Fruit fly (Drosophila melanogaster): ENCODE results near the gene CG32572.

The CG32572 gene

dm6 chrX:16772882-16773827, 52.2 kb downstream of the CG32572 start (continued):
- peak; percentile 9 for TF ChIP-seq btn (GFP tag; optimal IDR thresholded peaks at IDR 0.05)
- TF ChIP-seq CG2120 (GFP tag; optimal IDR thresholded peaks at IDR 0.05), result no peak
- no peak for TF ChIP-seq HLH4C (GFP tag; IDR thresholded peaks at IDR 0.05; ENCODE audit: partially characterized antibody)
- TF ChIP-seq CG6254 (GFP tag; optimal IDR thresholded peaks at IDR 0.05), result peak; percentile 61
- TF ChIP-seq CG10431 (GFP tag; optimal IDR thresholded peaks at IDR 0.05), result no peak
- no peak for TF ChIP-seq inv (GFP tag; IDR thresholded peaks at IDR 0.05; ENCODE audit: partially characterized antibody)
- no peak for TF ChIP-seq slou (GFP tag; optimal IDR thresholded peaks at IDR 0.05)
- no peak for TF ChIP-seq CG3163 (GFP tag; optimal IDR thresholded peaks at IDR 0.05)
- no peak for TF ChIP-seq kah (GFP tag; optimal IDR thresholded peaks at IDR 0.05)
- 0 out of 2 replicates have a peak, but pooled peaks have one; percentile 42 for TF ChIP-seq bowl (GFP tag; IDR thresholded peaks at IDR 0.05)
- peak; percentile 44 for TF ChIP-seq CG33213 (GFP tag; optimal IDR thresholded peaks at IDR 0.05)
- TF ChIP-seq dmrt99B (tag; optimal IDR thresholded peaks at IDR 0.05), result peak; percentile 61
- TF ChIP-seq crol (GFP tag; IDR thresholded peaks at IDR 0.05), result peak; percentile 27; the same call in 1 of the 2 replicates
- TF ChIP-seq CG9609 (GFP tag; optimal IDR thresholded peaks at IDR 0.05), result peak; percentile 79
- no peak for TF ChIP-seq knrl (GFP tag; IDR thresholded peaks at IDR 0.05; ENCODE audit: partially characterized antibody)
- no peak for TF ChIP-seq shn (GFP tag; optimal IDR thresholded peaks at IDR 0.05)
- TF ChIP-seq ewg (GFP tag; optimal IDR thresholded peaks at IDR 0.05), result peak; percentile 1
- no peak for TF ChIP-seq Lim3 (GFP tag; IDR thresholded peaks at IDR 0.05)
- no peak for TF ChIP-seq schlank (tag; optimal IDR thresholded peaks at IDR 0.05)
- no peak for TF ChIP-seq oc (tag; optimal IDR thresholded peaks at IDR 0.05)
- TF ChIP-seq Gug (GFP tag; IDR thresholded peaks at IDR 0.05), result peak; percentile 59; the same call in 3 of the 4 replicates
- peak; percentile 12 for TF ChIP-seq fd102C (GFP tag; optimal IDR thresholded peaks at IDR 0.05)
- peak; percentile 90 for TF ChIP-seq Xrp1 (GFP tag; IDR thresholded peaks at IDR 0.05)
- TF ChIP-seq Sox102F (GFP tag; optimal IDR thresholded peaks at IDR 0.05), result peak; percentile 22
- no peak for TF ChIP-seq Nf-YC (tag; optimal IDR thresholded peaks at IDR 0.05)
- no peak for TF ChIP-seq pros (GFP tag; optimal IDR thresholded peaks at IDR 0.05)
- TF ChIP-seq CG4404 (GFP tag; IDR thresholded peaks at IDR 0.05), result peak; percentile 76
- no peak for TF ChIP-seq zfh2 (GFP tag; optimal IDR thresholded peaks at IDR 0.05)
- peak; percentile 34 for TF ChIP-seq CG10654 (GFP tag; optimal IDR thresholded peaks at IDR 0.05)
- peak; percentile 73 for TF ChIP-seq CG18262 (tag; optimal IDR thresholded peaks at IDR 0.05)
- no peak for TF ChIP-seq CG30020 (tag; optimal IDR thresholded peaks at IDR 0.05)
- peak in 1 of 3 experiments; percentile 32 for TF ChIP-seq lola (GFP tag; optimal IDR thresholded peaks at IDR 0.05)
- TF ChIP-seq chn (GFP tag; optimal IDR thresholded peaks at IDR 0.05), result peak; percentile 30
- TF ChIP-seq nerfin-2 (GFP tag; IDR thresholded peaks at IDR 0.05; ENCODE audit: partially characterized antibody), result no peak
- TF ChIP-seq CG6813 (GFP tag; optimal IDR thresholded peaks at IDR 0.05), result peak; percentile 27
- TF ChIP-seq CG32767 (GFP tag; IDR thresholded peaks at IDR 0.05), result peak; percentile 58
- TF ChIP-seq CG17359 (tag; optimal IDR thresholded peaks at IDR 0.05), result peak; percentile 53
- TF ChIP-seq chif (GFP tag; optimal IDR thresholded peaks at IDR 0.05), result peak; percentile 30 to 55
- TF ChIP-seq gt (GFP tag; IDR thresholded peaks at IDR 0.05), result peak; percentile 43; the same call in 1 of the 2 replicates
- TF ChIP-seq Doc2 (GFP tag; IDR thresholded peaks at IDR 0.05), result no peak
- no peak for TF ChIP-seq CG3407 (GFP tag; optimal IDR thresholded peaks at IDR 0.05)
- no peak for TF ChIP-seq CG42726 (GFP tag; IDR thresholded peaks at IDR 0.05; ENCODE audit: partially characterized antibody)
- no peak for TF ChIP-seq luna (GFP tag; optimal IDR thresholded peaks at IDR 0.05)
- TF ChIP-seq stwl (tag; optimal IDR thresholded peaks at IDR 0.05), result peak; percentile 1
- TF ChIP-seq CG7786 (GFP tag; optimal IDR thresholded peaks at IDR 0.05), result peak; percentile 39
- TF ChIP-seq Atf3 (GFP tag; optimal IDR thresholded peaks at IDR 0.05), result peak; percentile 36
- TF ChIP-seq CG11695 (GFP tag; IDR thresholded peaks at IDR 0.05), result peak; percentile 65; the same call in 1 of the 3 replicates
- TF ChIP-seq CG1647 (GFP tag; optimal IDR thresholded peaks at IDR 0.05), result peak; percentile 15
